Worm (Caenorhabditis elegans): ENCODE data around the gene ZK1320.13.
A peak's percentile ranks its signal among the peaks of the same experiment; 100 is the strongest.

The ZK1320.13 gene

DNA sequence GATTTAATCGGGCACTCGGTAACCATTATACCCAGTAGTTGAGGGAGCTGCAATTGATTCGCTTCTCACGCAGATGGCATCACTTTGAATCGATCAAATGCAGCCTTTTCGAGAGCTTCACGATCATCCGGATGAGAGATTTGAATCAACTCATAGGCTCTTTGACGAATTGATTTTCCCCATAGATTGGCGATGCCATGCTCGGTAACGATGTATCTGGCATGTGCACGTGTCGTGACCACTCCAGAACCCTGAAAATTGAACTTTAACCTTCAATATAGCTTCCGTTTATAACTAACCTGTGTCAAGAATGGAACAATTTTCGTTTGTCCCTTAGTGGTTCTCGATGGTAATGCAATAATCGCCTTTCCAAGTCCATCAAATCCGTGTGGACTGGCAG is 3.6 kb downstream of the ZK1320.13 start:
- TF ChIP-seq unc-62 (GFP tag; optimal IDR thresholded peaks at IDR 0.05) = no peak
- no peak for TF ChIP-seq nhr-12 (tag; optimal IDR thresholded peaks at IDR 0.05)
- TF ChIP-seq blmp-1 (tag; optimal IDR thresholded peaks at IDR 0.05) = no peak
- TF ChIP-seq unc-39 (tag; optimal IDR thresholded peaks at IDR 0.05) = no peak
- no peak for TF ChIP-seq ceh-83 (GFP tag; optimal IDR thresholded peaks at IDR 0.05)
- no peak for TF ChIP-seq mep-1 (tag; optimal IDR thresholded peaks at IDR 0.05)
- no peak for TF ChIP-seq drap-1 (GFP tag; optimal IDR thresholded peaks at IDR 0.05)
- TF ChIP-seq mls-2 (tag; optimal IDR thresholded peaks at IDR 0.05) = no peak
- TF ChIP-seq ceh-43 (GFP tag; optimal IDR thresholded peaks at IDR 0.05) = no peak
- no peak for TF ChIP-seq lin-13 (tag; optimal IDR thresholded peaks at IDR 0.05)
- no peak for TF ChIP-seq nhr-28 (tag; optimal IDR thresholded peaks at IDR 0.05)
- no peak for TF ChIP-seq flh-1 (GFP tag; optimal IDR thresholded peaks at IDR 0.05)
- no peak for TF ChIP-seq sem-2 (GFP tag; optimal IDR thresholded peaks at IDR 0.05)
- TF ChIP-seq zip-8 (tag; optimal IDR thresholded peaks at IDR 0.05) = no peak
- TF ChIP-seq elt-1 (tag; optimal IDR thresholded peaks at IDR 0.05; ENCODE audit: borderline replicate concordance, insufficient read depth) = no peak

DNA sequence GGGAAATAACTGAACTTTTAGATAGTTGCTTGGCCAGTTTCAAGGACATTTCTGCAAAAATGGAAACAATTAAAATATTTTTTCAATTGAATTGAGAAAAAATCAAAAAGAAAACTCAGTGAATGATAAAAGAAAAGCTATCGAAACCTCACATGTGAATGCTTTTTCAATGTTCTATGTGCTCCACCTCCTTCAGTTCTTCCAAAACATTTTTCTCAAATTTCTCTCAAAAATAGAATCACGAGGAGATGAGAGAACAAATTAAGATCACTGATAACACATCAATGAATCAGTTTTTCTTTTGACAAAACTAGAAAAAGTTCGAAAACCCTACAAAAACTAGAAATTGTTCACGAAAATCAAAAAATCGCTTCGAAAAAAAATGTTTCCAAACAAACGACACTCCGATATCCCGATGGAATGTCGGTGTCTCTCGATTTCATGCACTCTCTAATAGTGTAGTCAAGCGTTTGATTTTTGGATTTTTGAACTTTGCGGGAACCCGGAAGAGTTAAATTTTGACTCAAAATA is 6.1 kb downstream of the ZK1320.13 start, which contains the start of gene ZK1320.9:
TSS of gene ZK1320.9 (minus strand) at position 51 of the 531 bp plus-strand sequence.
- TF ChIP-seq sptf-1 (tag; optimal IDR thresholded peaks at IDR 0.05) = no peak
- TF ChIP-seq lin-32 (GFP tag; optimal IDR thresholded peaks at IDR 0.05) = no peak
- TF ChIP-seq nhr-237 (tag; optimal IDR thresholded peaks at IDR 0.05) = no peak
- TF ChIP-seq lsy-2 (tag; optimal IDR thresholded peaks at IDR 0.05) = no peak
- no peak for TF ChIP-seq mls-2 (tag; optimal IDR thresholded peaks at IDR 0.05)
- no peak for TF ChIP-seq blmp-1 (tag; optimal IDR thresholded peaks at IDR 0.05)
- TF ChIP-seq pha-4 (tag; optimal IDR thresholded peaks at IDR 0.05) = no peak
- TF ChIP-seq M03D4.4 (tag; optimal IDR thresholded peaks at IDR 0.05) = no peak

DNA sequence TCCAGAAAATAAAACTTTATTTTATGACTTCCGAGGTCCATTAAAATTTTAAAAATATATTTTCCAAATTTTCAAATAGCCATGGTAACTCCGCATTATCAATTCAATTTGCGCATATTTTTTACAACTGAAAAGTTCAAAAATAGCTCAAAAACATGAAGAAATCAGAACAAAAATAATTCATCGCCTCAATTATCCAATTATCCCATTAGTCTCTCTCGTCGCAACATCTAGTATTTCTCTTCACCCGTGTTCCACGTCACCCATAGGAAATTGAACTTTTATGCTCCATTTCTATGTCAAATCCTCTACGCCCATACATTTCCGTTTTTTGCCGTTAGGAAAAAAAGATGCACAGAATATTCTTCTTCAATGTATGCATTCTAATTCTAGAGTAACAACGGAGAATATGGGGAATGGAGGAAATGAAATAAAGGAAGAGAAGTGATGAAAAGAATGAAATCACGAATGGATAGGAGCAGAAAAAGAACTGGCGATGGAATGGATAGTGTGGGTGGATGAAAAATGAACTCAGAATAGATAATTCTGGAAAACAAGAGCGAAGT is 9.6 kb downstream of the ZK1320.13 start:
- no peak for TF ChIP-seq mep-1 (tag; optimal IDR thresholded peaks at IDR 0.05)
- TF ChIP-seq ces-1 (GFP tag; optimal IDR thresholded peaks at IDR 0.05) = peak; percentile 48

DNA sequence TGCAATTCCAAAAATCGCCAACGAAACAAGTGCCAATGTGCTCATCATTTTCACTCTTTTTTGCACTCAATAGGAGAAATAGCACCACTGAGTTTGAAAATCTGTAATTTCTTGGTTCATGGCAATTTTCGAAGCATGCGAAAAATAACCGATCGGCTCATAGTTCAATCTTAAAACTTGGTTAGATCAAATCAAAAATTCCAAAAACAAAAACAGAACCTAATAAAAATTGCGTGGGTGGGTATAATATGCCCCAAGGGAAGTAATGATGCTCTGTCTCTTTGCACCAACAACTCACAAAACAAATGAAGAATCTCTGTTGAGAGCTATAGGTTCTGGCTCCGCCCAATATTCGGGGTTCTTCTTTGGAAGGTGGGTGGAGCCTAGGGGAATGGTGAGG is 11.2 kb downstream of the ZK1320.13 start, which contains the start of gene nlp-11:
TSS of gene nlp-11 (minus strand) at position 101 of the 400 bp plus-strand sequence.
- no peak for TF ChIP-seq nhr-28 (tag; optimal IDR thresholded peaks at IDR 0.05)

DNA sequence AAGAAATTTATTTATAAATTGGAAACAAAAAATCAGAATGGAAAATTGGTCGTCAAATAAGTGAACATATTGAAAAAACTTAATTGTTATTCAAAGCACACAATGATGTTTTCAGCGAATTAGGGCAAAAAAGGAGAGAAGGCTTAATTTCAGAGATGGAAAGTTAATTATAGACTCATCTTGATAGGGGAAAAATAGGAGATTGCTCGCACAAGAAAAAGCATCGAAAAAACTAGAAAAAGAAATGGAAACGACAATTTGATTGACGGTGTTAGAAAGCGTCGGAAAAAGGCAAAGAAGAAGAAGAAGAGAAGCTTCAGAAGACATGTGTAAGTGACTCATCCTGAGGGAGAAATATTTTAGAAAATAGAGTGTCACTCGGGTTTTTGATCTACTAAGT is 15.3 kb downstream of the ZK1320.13 start:
- TF ChIP-seq zip-8 (tag; optimal IDR thresholded peaks at IDR 0.05) = no peak
- TF ChIP-seq elt-3 (tag; optimal IDR thresholded peaks at IDR 0.05) = no peak
- TF ChIP-seq nhr-237 (tag; optimal IDR thresholded peaks at IDR 0.05) = no peak
- TF ChIP-seq nhr-76 (tag; optimal IDR thresholded peaks at IDR 0.05) = no peak
- TF ChIP-seq ces-1 (GFP tag; optimal IDR thresholded peaks at IDR 0.05) = peak; percentile 17

DNA sequence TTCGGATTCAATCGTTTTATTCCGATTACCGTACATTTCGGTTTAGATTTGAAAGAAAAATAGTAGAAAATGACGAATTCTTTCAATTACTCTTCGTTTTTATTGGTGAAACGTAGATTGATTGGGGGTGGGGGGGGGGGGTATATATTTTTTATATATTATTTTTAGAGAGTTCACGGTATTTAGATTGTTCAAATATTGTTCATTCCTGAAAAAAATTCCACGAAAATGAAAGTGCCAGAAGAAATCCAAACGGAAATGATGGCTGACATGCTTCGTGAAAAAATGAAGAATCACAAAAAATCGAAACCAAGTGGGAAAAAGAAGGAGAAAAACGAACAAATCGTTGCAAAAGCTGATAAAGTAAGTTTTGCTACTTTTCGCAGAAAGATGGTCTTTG is 19.8 kb downstream of the ZK1320.13 start, which contains the start of the genes Y53C12A.8 and Y53C12A.7:
TSS of gene Y53C12A.8 (minus strand) at position 101 of the 400 bp plus-strand sequence.
TSS of gene Y53C12A.7 (plus strand) at position 181 of the 400 bp plus-strand sequence.
- TF ChIP-seq unc-39 (tag; optimal IDR thresholded peaks at IDR 0.05) (no peak), ham-2 (GFP tag; optimal IDR thresholded peaks at IDR 0.05) (no peak), flh-1 (GFP tag; optimal IDR thresholded peaks at IDR 0.05) (no peak), pha-4 (tag; optimal IDR thresholded peaks at IDR 0.05) (no peak), blmp-1 (tag; optimal IDR thresholded peaks at IDR 0.05) (no peak), mep-1 (tag; optimal IDR thresholded peaks at IDR 0.05) (no peak), nhr-2 (tag; optimal IDR thresholded peaks at IDR 0.05) (no peak), elt-3 (tag; optimal IDR thresholded peaks at IDR 0.05) (no peak), ztf-11 (tag; optimal IDR thresholded peaks at IDR 0.05) (no peak)

DNA sequence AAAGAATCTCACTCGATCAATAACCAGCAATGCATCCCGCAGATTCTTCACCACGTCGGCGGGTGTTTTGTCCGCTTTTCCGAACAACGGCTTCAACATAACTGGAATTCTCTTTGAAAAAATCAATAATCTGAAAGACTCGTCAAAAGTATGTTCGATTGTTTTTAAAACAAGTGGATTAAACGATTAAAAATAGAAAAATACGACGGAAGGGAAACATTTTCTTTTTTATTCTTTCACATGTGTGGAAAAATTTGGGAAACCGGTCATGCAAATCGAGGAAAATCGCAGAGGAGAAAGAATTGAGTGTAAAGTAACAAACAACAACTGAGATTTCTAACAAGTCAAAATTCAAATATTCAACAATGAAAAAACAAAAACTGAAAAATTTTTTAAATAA is 23.0 kb downstream of the ZK1320.13 start, which contains the start of gene mop-25.2:
TSS of gene mop-25.2 (minus strand) at position 101 of the 400 bp plus-strand sequence.
- no peak for TF ChIP-seq sem-2 (GFP tag; optimal IDR thresholded peaks at IDR 0.05)
- no peak for TF ChIP-seq pha-4 (tag; optimal IDR thresholded peaks at IDR 0.05)
- no peak for TF ChIP-seq hlh-1 (tag; optimal IDR thresholded peaks at IDR 0.05)
- no peak for TF ChIP-seq mab-5 (tag; optimal IDR thresholded peaks at IDR 0.05)
- TF ChIP-seq ham-2 (GFP tag; optimal IDR thresholded peaks at IDR 0.05) = no peak
- TF ChIP-seq unc-120 (tag; optimal IDR thresholded peaks at IDR 0.05; ENCODE audit: poor library complexity, severe bottlenecking) = no peak
- no peak for TF ChIP-seq blmp-1 (tag; optimal IDR thresholded peaks at IDR 0.05)
- TF ChIP-seq ces-1 (GFP tag; optimal IDR thresholded peaks at IDR 0.05) = no peak
- no peak for TF ChIP-seq elt-1 (tag; optimal IDR thresholded peaks at IDR 0.05; ENCODE audit: borderline replicate concordance, insufficient read depth)
- no peak for TF ChIP-seq lin-13 (tag; optimal IDR thresholded peaks at IDR 0.05)
- TF ChIP-seq ceh-83 (GFP tag; optimal IDR thresholded peaks at IDR 0.05) = no peak

Measured in whole organism, mixed stage, embryonic.